Fruit fly (Drosophila melanogaster) whole organism, embryonic: Measurements from ENCODE around the gene Dcps.

Source experiments
- ATbp ChIP-seq: fragments of 200-800 bp; sonication (Bioruptor generic); optimal IDR thresholded peaks from 2 replicates; lab custom pipeline; 2017; ENCODE audit warnings: missing biosample characterization, mild to moderate bottlenecking, missing genetic modification characterization, missing genetic modification reagents
- BEAF-32 ChIP-seq: fragments of 200-800 bp; sonication (Bioruptor generic); optimal IDR thresholded peaks from 3 replicates; lab custom pipeline; 2017; ENCODE audit warnings: missing biosample characterization, missing genetic modification characterization, mild to moderate bottlenecking, moderate library complexity, missing genetic modification reagents
- Bgb ChIP-seq: fragments of 200-800 bp; sonication (Bioruptor generic); IDR thresholded peaks from 2 replicates; pipeline ENCODE4 v1.3.6; 2022; ENCODE audit warnings: missing biosample characterization, missing genetic modification characterization; ENCODE audit not compliant: partially characterized antibody
- BtbVII ChIP-seq: fragments of 200-800 bp; sonication (Bioruptor generic); optimal IDR thresholded peaks from 3 replicates; lab custom pipeline; 2017; ENCODE audit warnings: missing biosample characterization, mild to moderate bottlenecking, missing genetic modification characterization
- CG10959 ChIP-seq: fragments of 200-800 bp; sonication (Bioruptor generic); IDR thresholded peaks from 2 replicates; pipeline ENCODE4 v1.3.6; 2022; ENCODE audit warnings: missing biosample characterization, missing genetic modification characterization
- CG11085 ChIP-seq: fragments of 200-800 bp; sonication (Bioruptor generic); IDR thresholded peaks from 2 replicates; pipeline ENCODE4 v1.3.6; 2022; ENCODE audit warnings: missing biosample characterization, missing genetic modification characterization
- CG11247 ChIP-seq: fragments of 200-800 bp; sonication (Bioruptor generic); IDR thresholded peaks from 2 replicates; pipeline ENCODE4 v1.3.6; 2022; ENCODE audit warnings: missing biosample characterization, missing genetic modification characterization
- CG11456 ChIP-seq: fragments of 200-800 bp; sonication (Bioruptor generic); IDR thresholded peaks from 3 replicates; pipeline ENCODE4 v1.3.6; 2022; ENCODE audit warnings: missing biosample characterization, missing genetic modification characterization
- CG12071 ChIP-seq: fragments of 200-800 bp; sonication (Bioruptor generic); optimal IDR thresholded peaks from 3 replicates; lab custom pipeline; 2018; ENCODE audit warnings: missing biosample characterization, mild to moderate bottlenecking, missing genetic modification characterization
- CG13624 ChIP-seq: fragments of 200-800 bp; sonication (Bioruptor generic); optimal IDR thresholded peaks from 2 replicates; lab custom pipeline; 2016; ENCODE audit warnings: missing biosample characterization, missing genetic modification characterization
- CG15269 ChIP-seq: fragments of 200-800 bp; sonication (Bioruptor generic); optimal IDR thresholded peaks from 2 replicates; lab custom pipeline; 2018; ENCODE audit warnings: missing biosample characterization, mild to moderate bottlenecking, missing genetic modification characterization, moderate library complexity
- CG15514 ChIP-seq: fragments of 200-800 bp; sonication (Bioruptor generic); optimal IDR thresholded peaks from 3 replicates; lab custom pipeline; 2017; ENCODE audit warnings: missing biosample characterization, missing genetic modification characterization, mild to moderate bottlenecking, moderate library complexity, missing genetic modification reagents
- CG17328 ChIP-seq: fragments of 200-800 bp; sonication (Bioruptor generic); IDR thresholded peaks from 2 replicates; pipeline ENCODE4 v1.3.6; 2022; ENCODE audit warnings: missing biosample characterization, missing genetic modification characterization
- CG1832 ChIP-seq: fragments of 200-800 bp; sonication (Bioruptor generic); optimal IDR thresholded peaks from 2 replicates; lab custom pipeline; 2017; ENCODE audit warnings: missing biosample characterization, mild to moderate bottlenecking, missing genetic modification characterization, inconsistent platforms
- CG31441 ChIP-seq: fragments of 200-800 bp; sonication (Bioruptor generic); IDR thresholded peaks from 2 replicates; pipeline ENCODE4 v1.3.6; 2022; ENCODE audit warnings: missing biosample characterization, missing genetic modification characterization
- CG3163 ChIP-seq: fragments of 200-800 bp; sonication (Bioruptor generic); optimal IDR thresholded peaks from 3 replicates; lab custom pipeline; 2016; ENCODE audit warnings: missing biosample characterization, missing genetic modification characterization
- CG8359 ChIP-seq: fragments of 200-800 bp; sonication (Bioruptor generic); optimal IDR thresholded peaks from 2 replicates; lab custom pipeline; 2017; ENCODE audit warnings: missing biosample characterization, mild to moderate bottlenecking, missing genetic modification characterization, borderline replicate concordance
- CG9609 ChIP-seq: fragments of 200-800 bp; sonication (Bioruptor generic); optimal IDR thresholded peaks from 3 replicates; lab custom pipeline; 2016; ENCODE audit warnings: missing biosample characterization, missing genetic modification characterization
- CkIIα-i1 ChIP-seq: fragments of 200-800 bp; sonication (Bioruptor generic); IDR thresholded peaks from 2 replicates; pipeline ENCODE4 v1.3.6; 2022; ENCODE audit warnings: missing biosample characterization, missing genetic modification characterization
- E2f1 ChIP-seq: fragments of 200-800 bp; sonication (Bioruptor generic); IDR thresholded peaks from 2 replicates; pipeline ENCODE4 v1.3.6; 2022; ENCODE audit warnings: missing biosample characterization, missing genetic modification characterization
- HHEX ChIP-seq: fragments of 200-800 bp; sonication (Bioruptor generic); optimal IDR thresholded peaks from 3 replicates; lab custom pipeline; 2017; ENCODE audit warnings: missing biosample characterization, mild to moderate bottlenecking, missing genetic modification characterization, missing genetic modification reagents
- HLH4C ChIP-seq: fragments of 200-800 bp; sonication (Bioruptor generic); IDR thresholded peaks from 3 replicates; pipeline ENCODE4 v1.3.6; 2022; ENCODE audit warnings: missing biosample characterization, missing genetic modification characterization; ENCODE audit not compliant: partially characterized antibody
- Sry-β ChIP-seq: fragments of 200-800 bp; sonication (Bioruptor generic); optimal IDR thresholded peaks from 2 replicates; lab custom pipeline; 2018; ENCODE audit warnings: missing biosample characterization, mild to moderate bottlenecking, missing genetic modification characterization, moderate library complexity
- TFAM ChIP-seq: fragments of 200-800 bp; sonication (Bioruptor generic); optimal IDR thresholded peaks from 2 replicates; lab custom pipeline; 2017; ENCODE audit warnings: missing biosample characterization, missing genetic modification characterization, inconsistent platforms
- Xbp1 ChIP-seq: fragments of 200-800 bp; sonication (Bioruptor generic); optimal IDR thresholded peaks from 3 replicates; lab custom pipeline; 2016; ENCODE audit warnings: missing biosample characterization, mild to moderate bottlenecking, missing genetic modification characterization
- ab ChIP-seq: fragments of 200-800 bp; sonication (Bioruptor generic); optimal IDR thresholded peaks from 2 replicates; lab custom pipeline; 2016; ENCODE audit warnings: missing biosample characterization, missing genetic modification characterization
- ac ChIP-seq: fragments of 200-800 bp; sonication (Bioruptor generic); optimal IDR thresholded peaks from 3 replicates; lab custom pipeline; 2017; ENCODE audit warnings: missing biosample characterization, mild to moderate bottlenecking, missing genetic modification characterization
- amos ChIP-seq: fragments of 200-800 bp; sonication (Bioruptor generic); IDR thresholded peaks from 2 replicates; pipeline ENCODE4 v1.3.6; 2022; ENCODE audit warnings: missing biosample characterization, missing genetic modification characterization; ENCODE audit not compliant: partially characterized antibody
- bowl ChIP-seq: fragments of 200-800 bp; sonication (Bioruptor generic); IDR thresholded peaks from 2 replicates; pipeline ENCODE4 v1.3.6; 2022; ENCODE audit warnings: missing biosample characterization, missing genetic modification characterization
- cad ChIP-seq: fragments of >200 bp; optimal IDR thresholded peaks from 2 replicates; lab custom pipeline; 2017; ENCODE audit warnings: missing biosample characterization, missing genetic modification characterization
- chm ChIP-seq: fragments of 200-800 bp; sonication (Bioruptor generic); IDR thresholded peaks from 2 replicates; pipeline ENCODE4 v1.3.6; 2022; ENCODE audit warnings: missing biosample characterization, missing genetic modification characterization
- ci ChIP-seq: fragments of 200-800 bp; sonication (Bioruptor generic); IDR thresholded peaks from 3 replicates; pipeline ENCODE4 v1.3.6; 2022; ENCODE audit warnings: missing biosample characterization, missing genetic modification characterization
- emc ChIP-seq: fragments of 200-800 bp; sonication (Bioruptor generic); optimal IDR thresholded peaks from 2 replicates; lab custom pipeline; 2016; ENCODE audit warnings: missing biosample characterization, missing genetic modification characterization
- fru ChIP-seq: fragments of >200 bp; optimal IDR thresholded peaks from 2 replicates; lab custom pipeline; 2017
- hkb ChIP-seq, 2 experiments: fragments of 200-800 bp in 1 of 2; fragments of >200 bp in 1 of 2; sonication (Bioruptor generic) in 1 of 2; IDR thresholded peaks in 1 of 2; optimal IDR thresholded peaks in 1 of 2; 2 replicates each; pipeline versions ENCODE4 v1.3.6 to Lab custom; 2017 to 2022; ENCODE audit warnings: missing biosample characterization in 1 of 2, missing genetic modification characterization in 1 of 2
- insv ChIP-seq, 2 experiments: fragments of 200-800 bp; sonication (Bioruptor generic); optimal IDR thresholded peaks; 3 replicates each; lab custom pipeline; 2016 to 2018; ENCODE audit warnings: missing biosample characterization in 2 of 2, missing genetic modification characterization in 2 of 2
- inv ChIP-seq: fragments of 200-800 bp; sonication (Bioruptor generic); IDR thresholded peaks from 2 replicates; pipeline ENCODE4 v1.3.6; 2022; ENCODE audit warnings: missing biosample characterization, missing genetic modification characterization; ENCODE audit not compliant: partially characterized antibody
- ken ChIP-seq: fragments of 200-800 bp; sonication (Bioruptor generic); IDR thresholded peaks from 3 replicates; pipeline ENCODE4 v1.3.6; 2022; ENCODE audit warnings: missing biosample characterization, missing genetic modification characterization
- kni ChIP-seq: fragments of 200-800 bp; sonication (Bioruptor generic); optimal IDR thresholded peaks from 3 replicates; lab custom pipeline; 2017; ENCODE audit warnings: mild to moderate bottlenecking, missing biosample characterization, missing genetic modification reagents, missing genetic modification characterization
- lola ChIP-seq, 3 experiments: fragments of >200 bp in 2 of 3; fragments of 200-800 bp in 1 of 3; sonication (Bioruptor generic) in 1 of 3; optimal IDR thresholded peaks; 2 replicates each; lab custom pipeline; 2017 to 2019; ENCODE audit warnings: missing biosample characterization in 3 of 3, missing genetic modification characterization in 3 of 3, mild to moderate bottlenecking in 1 of 3, moderate library complexity in 1 of 3
- luna ChIP-seq: fragments of 200-800 bp; sonication (Bioruptor generic); optimal IDR thresholded peaks from 2 replicates; lab custom pipeline; 2016; ENCODE audit warnings: missing biosample characterization, missing genetic modification characterization
- nmo ChIP-seq: fragments of 200-800 bp; sonication (Bioruptor generic); optimal IDR thresholded peaks from 2 replicates; lab custom pipeline; 2018; ENCODE audit warnings: missing biosample characterization, mild to moderate bottlenecking, missing genetic modification characterization, moderate library complexity
- sens ChIP-seq: fragments of 200-800 bp; sonication (Bioruptor generic); peaks from one replicate; lab custom pipeline; 2016; ENCODE audit warnings: missing biosample characterization, missing genetic modification characterization
- sna ChIP-seq: fragments of 200-800 bp; sonication (Bioruptor generic); IDR thresholded peaks from 2 replicates; pipeline ENCODE4 v1.3.6; 2022; ENCODE audit warnings: missing biosample characterization, missing genetic modification characterization; ENCODE audit not compliant: partially characterized antibody
- so ChIP-seq: fragments of 200-800 bp; sonication (Bioruptor generic); IDR thresholded peaks from 3 replicates; pipeline ENCODE4 v1.3.6; 2022; ENCODE audit warnings: missing biosample characterization, missing genetic modification characterization
- tio ChIP-seq: fragments of 200-800 bp; sonication (Bioruptor generic); optimal IDR thresholded peaks from 2 replicates; lab custom pipeline; 2017; ENCODE audit warnings: missing biosample characterization, missing genetic modification characterization, inconsistent platforms
- zfh1 ChIP-seq: fragments of 200-800 bp; sonication (Bioruptor generic); IDR thresholded peaks from 3 replicates; pipeline ENCODE4 v1.3.6; 2022; ENCODE audit warnings: missing biosample characterization, missing genetic modification characterization

The Dcps gene

DNA sequence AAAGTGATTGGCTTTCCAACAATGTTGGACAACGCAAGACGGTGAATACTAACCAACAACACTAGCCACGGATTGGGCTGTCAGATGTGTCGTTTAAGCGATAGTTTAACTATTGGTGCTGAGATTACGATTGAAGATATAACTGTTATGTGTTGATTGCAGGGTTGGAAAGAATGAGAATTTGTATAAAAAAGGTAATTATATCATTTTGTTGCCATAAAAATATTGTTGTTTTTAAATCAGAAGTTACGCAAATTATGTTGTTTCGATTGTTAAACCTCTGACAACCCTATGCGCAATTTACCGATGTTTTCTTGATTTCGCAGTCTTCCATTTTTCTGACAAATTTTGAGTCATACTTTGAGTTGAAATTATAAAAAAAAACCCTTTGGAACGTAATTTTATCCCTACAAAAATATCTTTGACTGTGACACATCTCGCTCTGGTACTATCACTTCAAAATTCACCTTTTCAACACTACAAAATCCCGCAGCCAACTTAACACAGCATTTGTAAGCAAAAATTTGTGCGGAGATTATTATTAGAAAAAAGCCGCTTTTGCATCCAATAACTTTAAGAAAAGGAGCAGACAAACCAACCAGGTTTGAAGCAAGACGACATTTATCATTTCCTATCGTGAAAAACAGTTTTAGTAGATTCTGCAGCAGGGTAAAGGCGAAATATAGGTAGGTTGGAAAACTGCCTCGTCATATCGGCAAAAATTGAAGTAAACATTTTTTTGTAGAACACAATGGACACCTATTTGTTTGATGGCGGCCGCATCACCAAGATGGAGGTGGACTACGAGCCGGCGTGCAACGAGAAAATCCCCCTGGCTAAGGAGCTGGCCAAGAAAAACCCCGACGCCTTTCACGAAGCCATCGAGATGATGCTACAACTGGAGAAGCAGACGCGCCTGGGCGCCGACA is 34.7 kb upstream of the Dcps start, which contains the start of the genes Hat1 and Rpn5 (continued):
- no peak for TF ChIP-seq CG12071 (GFP tag; lab: Kevin White, UChicago)
- TF ChIP-seq lola (GFP tag; optimal IDR thresholded peaks at IDR 0.05; lab: Kevin White, UChicago), result peak in 1 of 3 experiments; percentile 81
- TF ChIP-seq TFAM, result peak; percentile 22
- TF ChIP-seq ab (GFP tag; lab: Kevin White, UChicago), result peak; percentile 82
- peak; percentile 60 for TF ChIP-seq BtbVII (GFP tag; lab: Kevin White, UChicago)
- TF ChIP-seq CG11456 (GFP tag; lab: Robert Waterston, UW), result peak; percentile 63; the same call in 2 of the 3 replicates
- no peak for TF ChIP-seq kni
- peak; percentile 70 for TF ChIP-seq CG15269 (tag; lab: Kevin White, UChicago)
- TF ChIP-seq ken, result 0 out of 3 replicates have a peak, but pooled peaks have one; percentile 60
- TF ChIP-seq ATbp (GFP tag; lab: Kevin White, UChicago), result peak; percentile 48
- no peak for TF ChIP-seq CG8359 (GFP tag; lab: Kevin White, UChicago)
- peak; percentile 41; the same call in 1 of the 2 replicates for TF ChIP-seq CG17328 (GFP tag; lab: Robert Waterston, UW)
- peak; percentile 45; the same call in 2 of the 3 replicates for TF ChIP-seq ci (GFP tag; lab: Robert Waterston, UW)
- no peak for TF ChIP-seq CkIIα-i1 (GFP tag; lab: Robert Waterston, UW)
- peak in 1 of 2 experiments; percentile 53 for TF ChIP-seq insv (GFP tag; optimal IDR thresholded peaks at IDR 0.05; lab: Kevin White, UChicago)
- TF ChIP-seq amos, result peak; percentile 68
- TF ChIP-seq Bgb (GFP tag; lab: Robert Waterston, UW), result peak; percentile 62
- TF ChIP-seq CG11085 (GFP tag; lab: Robert Waterston, UW), result peak; percentile 46; the same call in 1 of the 2 replicates
- TF ChIP-seq CG13624 (GFP tag; lab: Kevin White, UChicago), result peak; percentile 95
- TF ChIP-seq sna, result peak; percentile 77
- no peak for TF ChIP-seq hkb (optimal IDR thresholded peaks at IDR 0.05; lab: Kevin White, UChicago)
- TF ChIP-seq hkb (GFP tag; IDR thresholded peaks at IDR 0.05; lab: Robert Waterston, UW), result peak; percentile 56
- TF ChIP-seq ac, result no peak
- TF ChIP-seq inv, result peak; percentile 75
- TF ChIP-seq HHEX (GFP tag; lab: Kevin White, UChicago), result peak; percentile 66
- TF ChIP-seq BEAF-32 (GFP tag; lab: Kevin White, UChicago), result peak; percentile 90
- TF ChIP-seq chm (GFP tag; lab: Robert Waterston, UW), result peak; percentile 59; the same call in 1 of the 2 replicates
- peak; percentile 67 for TF ChIP-seq emc (GFP tag; lab: Kevin White, UChicago)
- TF ChIP-seq nmo (GFP tag; lab: Kevin White, UChicago), result peak; percentile 87
- TF ChIP-seq fru (lab: Kevin White, UChicago), result no peak
- TF ChIP-seq tio (GFP tag; lab: Kevin White, UChicago), result peak; percentile 91
- peak; percentile 98 for TF ChIP-seq sens (GFP tag; lab: Kevin White, UChicago)
- TF ChIP-seq Sry-β, result peak; percentile 90
- peak; percentile 58; the same call in 2 of the 3 replicates for TF ChIP-seq zfh1 (GFP tag; lab: Robert Waterston, UW)
- peak; percentile 75 for TF ChIP-seq CG3163 (GFP tag; lab: Kevin White, UChicago)
- peak; percentile 90 for TF ChIP-seq Xbp1 (GFP tag; lab: Kevin White, UChicago)
- peak; percentile 90 for TF ChIP-seq CG9609
- peak; percentile 59 for TF ChIP-seq E2f1
- TF ChIP-seq luna (GFP tag; lab: Kevin White, UChicago), result peak; percentile 80
- no peak for TF ChIP-seq CG10959 (GFP tag; lab: Robert Waterston, UW)
- no peak for TF ChIP-seq so (GFP tag; lab: Robert Waterston, UW)
- TF ChIP-seq CG1832 (GFP tag; lab: Kevin White, UChicago), result no peak
- TF ChIP-seq CG31441 (GFP tag; lab: Robert Waterston, UW), result peak; percentile 81; the same call in 1 of the 2 replicates
- peak; percentile 56 for TF ChIP-seq CG15514 (GFP tag; lab: Kevin White, UChicago)
- TF ChIP-seq HLH4C (GFP tag; lab: Robert Waterston, UW), result peak; percentile 64
- no peak for TF ChIP-seq cad
- TF ChIP-seq bowl, result no peak
- TF ChIP-seq CG11247 (GFP tag; lab: Robert Waterston, UW), result peak; percentile 29; the same call in 1 of the 2 replicates
